Worm (Caenorhabditis elegans) whole organism, midembryonic: Measurements from ENCODE around the gene nas-14.

Source experiments
- T22C8.4 ChIP-seq: fragments of 200-800 bp; sonication (Bioruptor generic); IDR thresholded peaks from 2 replicates; pipeline ENCODE4 v1.3.6; 2022; ENCODE audit warnings: missing genetic modification characterization, missing compliant biosample characterization
- cog-1 ChIP-seq: sonication (generic microtip); optimal IDR thresholded peaks from 2 replicates; lab custom pipeline; 2016; ENCODE audit warnings: missing genetic modification characterization, missing compliant biosample characterization
- flt-1 ChIP-seq: fragments of 200-800 bp; sonication (Bioruptor generic); IDR thresholded peaks from 2 replicates; pipeline ENCODE4 v1.3.6; 2022; ENCODE audit warnings: missing genetic modification characterization, missing compliant biosample characterization
- klf-2 ChIP-seq: fragments of 200-800 bp; sonication (Bioruptor generic); conservative IDR thresholded peaks from 2 replicates; pipeline ENCODE4 v1.3.6; 2022; ENCODE audit warnings: missing genetic modification reagents, missing genetic modification characterization, missing compliant biosample characterization
- med-1 ChIP-seq: sonication (generic microtip); optimal IDR thresholded peaks from 2 replicates; lab custom pipeline; 2017; ENCODE audit warnings: missing genetic modification characterization, mild to moderate bottlenecking, missing compliant biosample characterization, antibody characterized with exemption, missing genetic modification reagents; ENCODE audit not compliant: insufficient read depth
- ref-1 ChIP-seq: fragments of 200-800 bp; sonication (Bioruptor generic); conservative IDR thresholded peaks from 2 replicates; pipeline ENCODE4 v1.3.6; 2022; ENCODE audit warnings: missing genetic modification reagents, missing genetic modification characterization, missing compliant biosample characterization
- ztf-23 ChIP-seq: fragments of 200-800 bp; sonication (Bioruptor generic); IDR thresholded peaks from 2 replicates; pipeline ENCODE4 v1.3.6; 2022; ENCODE audit warnings: missing genetic modification reagents, missing genetic modification characterization, missing compliant biosample characterization
- ztf-29 ChIP-seq: fragments of 200-800 bp; sonication (Bioruptor generic); IDR thresholded peaks from 2 replicates; pipeline ENCODE4 v1.3.6; 2022; ENCODE audit warnings: missing genetic modification reagents, missing genetic modification characterization, missing compliant biosample characterization

ce11 chrIV:13197282-13197681 is 26.9 kb downstream of the nas-14 start, which contains the start of gene C48D1.1:
- no peak for TF ChIP-seq flt-1 (GFP tag; lab: Robert Waterston, UW)
- TF ChIP-seq cog-1 = no peak
- no peak for TF ChIP-seq ztf-29
- no peak for TF ChIP-seq ref-1
- no peak for TF ChIP-seq med-1 (GFP tag; lab: Kevin White, UChicago)
- no peak for TF ChIP-seq ztf-23
- TF ChIP-seq klf-2 (GFP tag; lab: Robert Waterston, UW) = no peak
- TF ChIP-seq T22C8.4 (GFP tag; lab: Robert Waterston, UW) = no peak
